Worm (Caenorhabditis elegans) whole organism, mixed stage, embryonic: ENCODE measurements around the gene F47F2.1.

Source experiments
- M03D4.4 ChIP-seq: sonication (generic microtip); optimal IDR thresholded peaks from 2 replicates; lab custom pipeline; 2017; ENCODE audit warnings: mild to moderate bottlenecking, missing genetic modification characterization, missing compliant biosample characterization
- bed-3 ChIP-seq: fragments of 200-800 bp; sonication (Bioruptor generic); optimal IDR thresholded peaks from 3 replicates; lab custom pipeline; 2018; ENCODE audit warnings: mild to moderate bottlenecking, missing genetic modification characterization, moderate library complexity, missing compliant biosample characterization
- blmp-1 ChIP-seq: fragments of 150-350 bp; optimal IDR thresholded peaks from 2 replicates; lab custom pipeline; 2014; ENCODE audit warnings: missing biosample characterization, missing genetic modification characterization
- ceh-39 ChIP-seq: fragments of 150-350 bp; optimal IDR thresholded peaks from 2 replicates; lab custom pipeline; 2014; ENCODE audit warnings: missing biosample characterization, missing genetic modification characterization
- ceh-43 ChIP-seq: fragments of 200-800 bp; sonication (Bioruptor generic); optimal IDR thresholded peaks from 2 replicates; lab custom pipeline; 2018; ENCODE audit warnings: mild to moderate bottlenecking, missing genetic modification characterization, moderate library complexity, missing compliant biosample characterization
- ceh-83 ChIP-seq: fragments of 200-800 bp; sonication (Bioruptor generic); optimal IDR thresholded peaks from 2 replicates; lab custom pipeline; 2018; ENCODE audit warnings: mild to moderate bottlenecking, missing genetic modification characterization, missing compliant biosample characterization
- ces-1 ChIP-seq: fragments of 150-350 bp; optimal IDR thresholded peaks from 2 replicates; lab custom pipeline; 2014; ENCODE audit warnings: missing biosample characterization, missing genetic modification reagents, missing genetic modification characterization
- cnd-1 ChIP-seq: fragments of 200-800 bp; sonication (Bioruptor generic); optimal IDR thresholded peaks from 2 replicates; lab custom pipeline; 2018; ENCODE audit warnings: mild to moderate bottlenecking, missing genetic modification characterization, missing compliant biosample characterization
- drap-1 ChIP-seq: fragments of 200-800 bp; sonication (Bioruptor generic); optimal IDR thresholded peaks from 3 replicates; lab custom pipeline; 2018; ENCODE audit warnings: mild to moderate bottlenecking, missing genetic modification characterization, missing compliant biosample characterization
- elt-1 ChIP-seq: sonication (generic microtip); optimal IDR thresholded peaks from 2 replicates; lab custom pipeline; 2017; ENCODE audit warnings: missing genetic modification characterization, mild to moderate bottlenecking, missing compliant biosample characterization, antibody characterized with exemption, moderate library complexity, borderline replicate concordance; ENCODE audit not compliant: insufficient read depth
- elt-3 ChIP-seq: fragments of 150-350 bp; optimal IDR thresholded peaks from 2 replicates; lab custom pipeline; 2014; ENCODE audit warnings: missing biosample characterization, missing genetic modification characterization
- flh-1 ChIP-seq: fragments of 200-800 bp; sonication (Bioruptor generic); optimal IDR thresholded peaks from 2 replicates; lab custom pipeline; 2018; ENCODE audit warnings: mild to moderate bottlenecking, missing genetic modification characterization, moderate library complexity, missing compliant biosample characterization
- ham-2 ChIP-seq: fragments of 200-800 bp; sonication (Bioruptor generic); optimal IDR thresholded peaks from 2 replicates; lab custom pipeline; 2018; ENCODE audit warnings: mild to moderate bottlenecking, missing genetic modification characterization, missing compliant biosample characterization
- hlh-1 ChIP-seq: fragments of 150-350 bp; optimal IDR thresholded peaks from 2 replicates; lab custom pipeline; 2014; ENCODE audit warnings: missing biosample characterization, missing genetic modification reagents, missing genetic modification characterization
- lin-13 ChIP-seq: fragments of 150-350 bp; optimal IDR thresholded peaks from 2 replicates; lab custom pipeline; 2014; ENCODE audit warnings: missing biosample characterization, missing genetic modification characterization
- lin-32 ChIP-seq: fragments of 200-800 bp; sonication (Bioruptor generic); optimal IDR thresholded peaks from 2 replicates; lab custom pipeline; 2018; ENCODE audit warnings: mild to moderate bottlenecking, missing genetic modification characterization, missing compliant biosample characterization
- lsy-2 ChIP-seq: fragments of 150-350 bp; optimal IDR thresholded peaks from 2 replicates; lab custom pipeline; 2014; ENCODE audit warnings: missing biosample characterization, missing genetic modification characterization
- mab-5 ChIP-seq: fragments of 150-350 bp; optimal IDR thresholded peaks from 2 replicates; lab custom pipeline; 2014; ENCODE audit warnings: missing biosample characterization, missing genetic modification characterization
- mep-1 ChIP-seq: fragments of 150-350 bp; optimal IDR thresholded peaks from 2 replicates; lab custom pipeline; 2017; ENCODE audit warnings: missing biosample characterization, missing genetic modification reagents, missing genetic modification characterization, inconsistent platforms
- mls-2 ChIP-seq: sonication (generic microtip); optimal IDR thresholded peaks from 2 replicates; lab custom pipeline; 2016; ENCODE audit warnings: mild to moderate bottlenecking, missing genetic modification characterization, moderate library complexity, missing compliant biosample characterization
- nhr-12 ChIP-seq: fragments of 150-350 bp; optimal IDR thresholded peaks from 2 replicates; lab custom pipeline; 2014; ENCODE audit warnings: missing biosample characterization, missing genetic modification characterization
- nhr-2 ChIP-seq: fragments of 150-350 bp; optimal IDR thresholded peaks from 2 replicates; lab custom pipeline; 2014; ENCODE audit warnings: missing biosample characterization, missing genetic modification characterization
- nhr-237 ChIP-seq: fragments of 150-350 bp; optimal IDR thresholded peaks from 2 replicates; lab custom pipeline; 2014; ENCODE audit warnings: missing biosample characterization, missing genetic modification characterization
- nhr-28 ChIP-seq: fragments of 150-350 bp; optimal IDR thresholded peaks from 2 replicates; lab custom pipeline; 2014; ENCODE audit warnings: missing biosample characterization, missing genetic modification characterization
- nhr-76 ChIP-seq: sonication (generic microtip); optimal IDR thresholded peaks from 2 replicates; lab custom pipeline; 2017; ENCODE audit warnings: missing biosample characterization, missing genetic modification characterization
- pha-4 ChIP-seq: fragments of 150-350 bp; optimal IDR thresholded peaks from 2 replicates; lab custom pipeline; 2018; ENCODE audit warnings: missing biosample characterization, missing genetic modification reagents, missing genetic modification characterization
- sem-2 ChIP-seq: fragments of 200-800 bp; sonication (Bioruptor generic); optimal IDR thresholded peaks from 2 replicates; lab custom pipeline; 2018; ENCODE audit warnings: mild to moderate bottlenecking, missing genetic modification characterization, missing compliant biosample characterization
- snpc-4 ChIP-seq: fragments of 150-350 bp; optimal IDR thresholded peaks from 2 replicates; lab custom pipeline; 2014; ENCODE audit warnings: missing biosample characterization, missing genetic modification characterization
- sptf-1 ChIP-seq: sonication (generic microtip); optimal IDR thresholded peaks from 2 replicates; lab custom pipeline; 2017; ENCODE audit warnings: mild to moderate bottlenecking, missing genetic modification characterization, moderate library complexity, missing compliant biosample characterization
- tbx-8 ChIP-seq: fragments of 200-800 bp; sonication (Bioruptor generic); optimal IDR thresholded peaks from 2 replicates; lab custom pipeline; 2018; ENCODE audit warnings: mild to moderate bottlenecking, missing genetic modification characterization, moderate library complexity, missing compliant biosample characterization
- unc-120 ChIP-seq: sonication (generic microtip); optimal IDR thresholded peaks from 2 replicates; lab custom pipeline; 2017; ENCODE audit warnings: missing genetic modification characterization, missing compliant biosample characterization; ENCODE audit not compliant: poor library complexity, severe bottlenecking
- unc-39 ChIP-seq: fragments of 150-350 bp; optimal IDR thresholded peaks from 2 replicates; lab custom pipeline; 2014; ENCODE audit warnings: missing biosample characterization, missing genetic modification characterization
- unc-62 ChIP-seq: fragments of 150-350 bp; optimal IDR thresholded peaks from 2 replicates; lab custom pipeline; 2014; ENCODE audit warnings: missing biosample characterization, missing genetic modification reagents, missing genetic modification characterization
- zip-8 ChIP-seq: fragments of 150-350 bp; optimal IDR thresholded peaks from 2 replicates; lab custom pipeline; 2014; ENCODE audit warnings: missing biosample characterization, missing genetic modification characterization
- ztf-11 ChIP-seq: fragments of 150-350 bp; optimal IDR thresholded peaks from 2 replicates; lab custom pipeline; 2014; ENCODE audit warnings: missing biosample characterization, missing genetic modification characterization

Gene F47F2.1

ce11 chrX:3904568-3904967 is 26.2 kb downstream of the F47F2.1 start, which contains the start of gene sup-12:
Gene sup-12, plus strand, starts transcription at chrX:3904584.
- TF ChIP-seq mab-5 (tag; lab: Kevin White, UChicago): no peak

- TF ChIP-seq unc-39: no peak
- TF ChIP-seq unc-62 (GFP tag; lab: Kevin White, UChicago): no peak
Observed at ce11 chrX:3911280-3911679, 32.9 kb downstream of the F47F2.1 start, which contains the start of gene T22B2.5. Gene T22B2.5, minus strand, starts transcription at chrX:3911380.

ce11 chrX:3914273-3914672 is 35.9 kb downstream of the F47F2.1 start:
- TF ChIP-seq nhr-76: no peak
- TF ChIP-seq sem-2: peak; percentile 40
- peak; percentile 6 for TF ChIP-seq flh-1 (GFP tag; lab: Kevin White, UChicago)
- TF ChIP-seq ceh-43: peak; percentile 73
- TF ChIP-seq nhr-2: no peak
- TF ChIP-seq pha-4: no peak
- peak; percentile 78 for TF ChIP-seq drap-1
- no peak for TF ChIP-seq unc-62 (GFP tag; lab: Kevin White, UChicago)
- no peak for TF ChIP-seq unc-39
- peak; percentile 37 for TF ChIP-seq lin-13
- no peak for TF ChIP-seq nhr-28 (tag; lab: Kevin White, UChicago)
- peak; percentile 82 for TF ChIP-seq M03D4.4 (tag; lab: Kevin White, UChicago)
- no peak for TF ChIP-seq snpc-4
- no peak for TF ChIP-seq nhr-237 (tag; lab: Kevin White, UChicago)
- no peak for TF ChIP-seq blmp-1
- TF ChIP-seq lsy-2 (tag; lab: Kevin White, UChicago): no peak
- TF ChIP-seq ham-2: peak; percentile 24
- TF ChIP-seq elt-1: no peak
- TF ChIP-seq lin-32: peak; percentile 69
- TF ChIP-seq sptf-1 (tag; lab: Kevin White, UChicago): peak; percentile 75
- peak; percentile 81 for TF ChIP-seq ceh-83 (GFP tag; lab: Kevin White, UChicago)
- no peak for TF ChIP-seq mep-1 (tag; lab: Kevin White, UChicago)
- peak; percentile 74 for TF ChIP-seq cnd-1 (tag; lab: Kevin White, UChicago)
- TF ChIP-seq ces-1 (GFP tag; lab: Kevin White, UChicago): no peak
- no peak for TF ChIP-seq ceh-39 (tag; lab: Kevin White, UChicago)
- TF ChIP-seq hlh-1 (tag; lab: Kevin White, UChicago): peak; percentile 78
- TF ChIP-seq nhr-12: no peak
- TF ChIP-seq tbx-8 (GFP tag; lab: Kevin White, UChicago): no peak
- TF ChIP-seq unc-120: peak; percentile 9
- no peak for TF ChIP-seq mab-5 (tag; lab: Kevin White, UChicago)
- no peak for TF ChIP-seq zip-8 (tag; lab: Kevin White, UChicago)
- peak; percentile 46 for TF ChIP-seq mls-2 (tag; lab: Kevin White, UChicago)
- no peak for TF ChIP-seq elt-3
- peak; percentile 25 for TF ChIP-seq bed-3 (GFP tag; lab: Kevin White, UChicago)
- TF ChIP-seq ztf-11 (tag; lab: Kevin White, UChicago): no peak

- TF ChIP-seq cnd-1 (tag; lab: Kevin White, UChicago) (no peak), nhr-12 (no peak), nhr-237 (tag; lab: Kevin White, UChicago) (no peak)
- TF ChIP-seq, all 35 proteins: peak for 0
Observed at ce11 chrX:3915748-3916147, 37.4 kb downstream of the F47F2.1 start, which contains the start of gene idpp-9. Gene idpp-9, minus strand, starts transcription at chrX:3915848.

- TF ChIP-seq snpc-4: no peak
- no peak for TF ChIP-seq blmp-1
- no peak for TF ChIP-seq sem-2
- TF ChIP-seq lin-32: no peak
- TF ChIP-seq nhr-12: no peak
- no peak for TF ChIP-seq ceh-83 (GFP tag; lab: Kevin White, UChicago)
- no peak for TF ChIP-seq mab-5 (tag; lab: Kevin White, UChicago)
- no peak for TF ChIP-seq nhr-237 (tag; lab: Kevin White, UChicago)
- no peak for TF ChIP-seq ces-1 (GFP tag; lab: Kevin White, UChicago)
- TF ChIP-seq pha-4: no peak
- TF ChIP-seq M03D4.4 (tag; lab: Kevin White, UChicago): no peak
- TF ChIP-seq unc-39: no peak
- no peak for TF ChIP-seq ceh-43
- TF ChIP-seq ham-2: no peak
- TF ChIP-seq lsy-2 (tag; lab: Kevin White, UChicago): no peak
- no peak for TF ChIP-seq unc-120
- TF ChIP-seq bed-3 (GFP tag; lab: Kevin White, UChicago): no peak
- no peak for TF ChIP-seq cnd-1 (tag; lab: Kevin White, UChicago)
- no peak for TF ChIP-seq ceh-39 (tag; lab: Kevin White, UChicago)
- TF ChIP-seq nhr-76: no peak
Observed at ce11 chrX:3917013-3917412, 38.7 kb downstream of the F47F2.1 start, which contains the start of gene T22B2.3. Gene T22B2.3, plus strand, starts transcription at chrX:3917313.
